Worm (Caenorhabditis elegans) whole organism, L1 larva: ENCODE measurements around the gene cee-1.

ENCODE experiments used
- ama-1 ChIP-seq: fragments of 150-350 bp; optimal IDR thresholded peaks from 2 replicates; lab custom pipeline; 2014
- efl-3 ChIP-seq: fragments of 200-800 bp; sonication (Bioruptor generic); optimal IDR thresholded peaks from 2 replicates; lab custom pipeline; 2018; ENCODE audit warnings: mild to moderate bottlenecking, missing genetic modification characterization, missing compliant biosample characterization
- egl-27 ChIP-seq, 2 experiments: fragments of 150-350 bp in 1 of 2; sonication (generic microtip); optimal IDR thresholded peaks; 3 replicates each; lab custom pipeline; 2017 to 2018; ENCODE audit warnings: missing biosample characterization in 2 of 2, missing genetic modification characterization in 2 of 2, missing genetic modification reagents in 2 of 2
- elt-3 ChIP-seq, 6 experiments: fragments of 150-350 bp in 1 of 6; sonication (generic microtip); optimal IDR thresholded peaks; 2 replicates each; lab custom pipeline; 2017 to 2018; ENCODE audit warnings: missing biosample characterization in 6 of 6, missing genetic modification characterization in 6 of 6, inconsistent platforms in 1 of 6
- lin-13 ChIP-seq: fragments of 150-350 bp; optimal IDR thresholded peaks from 2 replicates; lab custom pipeline; 2014; ENCODE audit warnings: missing biosample characterization, missing genetic modification reagents, missing genetic modification characterization
- nhr-237 ChIP-seq: fragments of 150-350 bp; optimal IDR thresholded peaks from 2 replicates; lab custom pipeline; 2014; ENCODE audit warnings: missing biosample characterization, missing genetic modification characterization
- snpc-4 ChIP-seq: fragments of 150-350 bp; optimal IDR thresholded peaks from 2 replicates; lab custom pipeline; 2014; ENCODE audit warnings: missing biosample characterization, missing genetic modification characterization
- sox-4 ChIP-seq: sonication (generic microtip); optimal IDR thresholded peaks from 2 replicates; lab custom pipeline; 2016; ENCODE audit warnings: missing genetic modification characterization, missing compliant biosample characterization
- zip-4 ChIP-seq: fragments of 200-800 bp; sonication (Bioruptor generic); optimal IDR thresholded peaks from 2 replicates; lab custom pipeline; 2018; ENCODE audit warnings: mild to moderate bottlenecking, missing genetic modification characterization, moderate library complexity, missing compliant biosample characterization
- ztf-11 ChIP-seq, 2 experiments: sonication (generic microtip); optimal IDR thresholded peaks; 2 replicates each; lab custom pipeline; 2016 to 2017; ENCODE audit warnings: missing genetic modification characterization in 2 of 2, missing biosample characterization in 1 of 2, missing compliant biosample characterization in 1 of 2

ce11 chrIII:4952970-4953369 lies 40.5 kb downstream of the cee-1 start:
- no peak for TF ChIP-seq sox-4 (tag; lab: Kevin White, UChicago)
- no peak for TF ChIP-seq ztf-11 (tag; optimal IDR thresholded peaks at IDR 0.05; lab: Kevin White, UChicago)
- TF ChIP-seq egl-27 (tag; optimal IDR thresholded peaks at IDR 0.05; lab: Kevin White, UChicago), result no peak
- TF ChIP-seq ama-1 (lab: Kevin White, UChicago), result no peak
- no peak for TF ChIP-seq snpc-4
- no peak for TF ChIP-seq nhr-237 (tag; lab: Kevin White, UChicago)
- TF ChIP-seq elt-3 (tag; optimal IDR thresholded peaks at IDR 0.05; lab: Kevin White, UChicago), result no peak
- TF ChIP-seq lin-13 (GFP tag; lab: Kevin White, UChicago), result no peak
- no peak for TF ChIP-seq zip-4 (GFP tag; lab: Kevin White, UChicago)
- TF ChIP-seq efl-3 (GFP tag; lab: Kevin White, UChicago), result no peak
